Worm (Caenorhabditis elegans) whole organism, young adult: ENCODE results near the gene T25B9.11.

Experiments
- F23B12.7 ChIP-seq: sonication (generic microtip); optimal IDR thresholded peaks from 2 replicates; lab custom pipeline; 2017; ENCODE audit warnings: missing genetic modification characterization, mild to moderate bottlenecking, missing compliant biosample characterization, antibody characterized with exemption, moderate library complexity; ENCODE audit not compliant: insufficient read depth
- F55B11.4 ChIP-seq: sonication (generic microtip); optimal IDR thresholded peaks from 2 replicates; lab custom pipeline; 2016; ENCODE audit warnings: missing compliant biosample characterization, missing genetic modification characterization, borderline replicate concordance; ENCODE audit not compliant: insufficient read depth
- ama-1 ChIP-seq, 3 experiments: fragments of 150-350 bp in 1 of 3; sonication (generic microtip) in 2 of 3; optimal IDR thresholded peaks; 2 replicates each; lab custom pipeline; 2014 to 2018; ENCODE audit warnings: missing biosample characterization in 2 of 3, missing genetic modification characterization in 2 of 3, missing genetic modification reagents in 2 of 3
- nhr-27 ChIP-seq: fragments of 200-800 bp; sonication (Bioruptor generic); optimal IDR thresholded peaks from 2 replicates; lab custom pipeline; 2018; ENCODE audit warnings: mild to moderate bottlenecking, missing genetic modification characterization, moderate library complexity, missing compliant biosample characterization
- pha-4 ChIP-seq: fragments of 150-350 bp; sonication (generic microtip); optimal IDR thresholded peaks from 2 replicates; lab custom pipeline; 2014; ENCODE audit warnings: missing biosample characterization, missing genetic modification reagents, missing genetic modification characterization
- xnd-1 ChIP-seq: sonication (generic microtip); optimal IDR thresholded peaks from 2 replicates; lab custom pipeline; 2016; ENCODE audit warnings: missing genotype, missing genetic modification reagents, missing genetic modification characterization, missing compliant biosample characterization
- ztf-26 ChIP-seq: sonication (generic microtip); optimal IDR thresholded peaks from 2 replicates; lab custom pipeline; 2017; ENCODE audit warnings: missing genetic modification characterization, missing compliant biosample characterization

DNA sequence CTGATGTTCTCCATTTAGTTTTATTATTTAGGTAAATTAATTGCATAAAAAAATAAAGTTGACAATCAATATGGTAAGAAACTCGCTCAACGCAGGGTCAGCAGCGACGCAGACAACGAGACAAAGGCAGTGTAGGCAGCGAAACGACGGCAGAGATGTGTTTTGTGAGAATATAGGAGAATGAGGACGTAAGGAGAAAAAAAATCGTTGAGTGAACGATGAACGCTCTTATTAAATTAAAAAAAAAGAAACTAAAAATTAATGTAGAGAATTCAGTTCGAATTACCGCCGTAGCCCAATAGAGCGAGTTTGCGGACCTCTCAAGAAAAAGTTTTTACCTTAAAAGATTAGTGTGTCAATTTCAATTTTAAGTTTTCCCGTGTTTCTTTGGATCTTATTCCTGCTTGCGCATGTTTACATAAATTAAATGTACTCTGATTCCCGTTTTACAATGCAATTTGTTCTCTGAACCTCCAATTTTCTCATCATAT, 3.9 kb downstream of the T25B9.11 start, which contains the start of gene T25B9.8:
- no peak for TF ChIP-seq pha-4 (tag; lab: Kevin White, UChicago)
- no peak for TF ChIP-seq xnd-1
- no peak for TF ChIP-seq nhr-27 (tag; lab: Kevin White, UChicago)
- no peak for TF ChIP-seq ztf-26 (tag; lab: Kevin White, UChicago)
- no peak for TF ChIP-seq F23B12.7 (tag; lab: Kevin White, UChicago)
- no peak for TF ChIP-seq ama-1 (optimal IDR thresholded peaks at IDR 0.05; lab: Kevin White, UChicago)
- no peak for TF ChIP-seq ama-1 (GFP tag; optimal IDR thresholded peaks at IDR 0.05; lab: Kevin White, UChicago)
- TF ChIP-seq F55B11.4 (tag; lab: Kevin White, UChicago): no peak
